Fruit fly (Drosophila melanogaster) whole organism, wandering third instar larva: ENCODE data around the gene CG10336.

Source experiments
- Abd-B ChIP-seq: fragments of >200 bp; optimal IDR thresholded peaks from 2 replicates; lab custom pipeline; 2017; ENCODE audit warnings: missing biosample characterization, missing genetic modification characterization
- Hr78 ChIP-seq: fragments of >200 bp; optimal IDR thresholded peaks from 2 replicates; lab custom pipeline; 2017; ENCODE audit warnings: missing biosample characterization, missing genetic modification characterization
- Jra ChIP-seq: sonication (Bioruptor generic); optimal IDR thresholded peaks from 2 replicates; lab custom pipeline; 2016; ENCODE audit warnings: missing biosample characterization, missing genetic modification characterization
- Rel ChIP-seq, 2 experiments: fragments of 200-800 bp; sonication (Bioruptor generic) in 1 of 2; optimal IDR thresholded peaks; 2 replicates in 1 of 2; 3 replicates in 1 of 2; lab custom pipeline; 2016 to 2019; ENCODE audit warnings: mild to moderate bottlenecking in 2 of 2, missing biosample characterization in 2 of 2, missing genetic modification characterization in 2 of 2, moderate library complexity in 1 of 2
- fru ChIP-seq: fragments of 200-800 bp; sonication (Bioruptor generic); optimal IDR thresholded peaks from 3 replicates; lab custom pipeline; 2016; ENCODE audit warnings: missing biosample characterization, mild to moderate bottlenecking, missing genetic modification characterization
- jim ChIP-seq: fragments of 175-275, 200-325 bp; sonication (Bioruptor generic); optimal IDR thresholded peaks from 2 replicates; lab custom pipeline; 2016; ENCODE audit warnings: missing biosample characterization, mild to moderate bottlenecking, missing genetic modification characterization
- sv ChIP-seq: fragments of 200-800 bp; sonication (Bioruptor generic); optimal IDR thresholded peaks from 3 replicates; lab custom pipeline; 2016; ENCODE audit warnings: missing biosample characterization, missing genetic modification characterization
- tai ChIP-seq: sonication (Bioruptor generic); optimal IDR thresholded peaks from 2 replicates; lab custom pipeline; 2016; ENCODE audit warnings: missing biosample characterization, missing genetic modification characterization

DNA sequence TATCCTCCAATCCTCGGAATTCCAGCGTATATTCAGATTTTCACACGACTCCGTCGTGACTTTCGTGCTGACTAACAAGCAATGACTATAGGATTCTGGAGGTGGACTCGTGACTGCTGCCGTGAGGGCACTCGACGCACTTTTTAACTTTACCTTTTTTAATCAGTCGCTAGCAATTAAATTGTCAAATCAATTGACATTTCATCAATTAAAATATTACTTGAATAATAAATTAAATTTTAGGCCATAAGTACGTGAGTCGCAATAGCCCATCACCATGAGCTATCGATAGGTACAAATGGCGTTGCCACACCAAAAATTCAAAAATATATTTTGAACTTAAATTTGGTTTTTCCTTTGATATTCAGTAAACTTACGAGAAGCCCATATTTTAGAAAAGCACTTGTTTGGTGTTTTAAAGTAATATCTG is 16.3 kb downstream of the CG10336 start, which contains the start of gene Jwa:
- TF ChIP-seq sv: peak; percentile 89
- TF ChIP-seq fru (GFP tag; lab: Kevin White, UChicago): peak; percentile 92
- TF ChIP-seq Abd-B (GFP tag; lab: Kevin White, UChicago): no peak
- TF ChIP-seq tai (GFP tag; lab: Kevin White, UChicago): no peak
- peak; percentile 27 for TF ChIP-seq jim (GFP tag; lab: Kevin White, UChicago)
- peak; percentile 97 for TF ChIP-seq Jra (GFP tag; lab: Kevin White, UChicago)
- TF ChIP-seq Rel (GFP tag; optimal IDR thresholded peaks at IDR 0.05; lab: Kevin White, UChicago): no peak
- peak; percentile 70 for TF ChIP-seq Rel (tag; optimal IDR thresholded peaks at IDR 0.05; lab: Kevin White, UChicago)
- no peak for TF ChIP-seq Hr78 (GFP tag; lab: Kevin White, UChicago)
